Fruit fly (Drosophila melanogaster) whole organism, adult: ENCODE measurements around the gene Cyp4e3.

Experiments
- CG1620 ChIP-seq: fragments of 200-800 bp; sonication (Bioruptor generic); optimal IDR thresholded peaks from 2 replicates; lab custom pipeline; 2016; ENCODE audit warnings: missing biosample characterization, missing genetic modification characterization
- CG33017 ChIP-seq: fragments of 200-800 bp; sonication (Bioruptor generic); optimal IDR thresholded peaks from 2 replicates; lab custom pipeline; 2018; ENCODE audit warnings: missing biosample characterization, mild to moderate bottlenecking, missing genetic modification characterization, moderate library complexity

dm6 chr2L:9703000-9703399 lies 46.9 kb downstream of the Cyp4e3 start:
- TF ChIP-seq CG1620 (GFP tag; lab: Kevin White, UChicago): no peak
- peak; percentile 16 for TF ChIP-seq CG33017 (tag; lab: Kevin White, UChicago)
